Worm (Caenorhabditis elegans): ENCODE data around the gene sul-3.

The sul-3 gene

DNA sequence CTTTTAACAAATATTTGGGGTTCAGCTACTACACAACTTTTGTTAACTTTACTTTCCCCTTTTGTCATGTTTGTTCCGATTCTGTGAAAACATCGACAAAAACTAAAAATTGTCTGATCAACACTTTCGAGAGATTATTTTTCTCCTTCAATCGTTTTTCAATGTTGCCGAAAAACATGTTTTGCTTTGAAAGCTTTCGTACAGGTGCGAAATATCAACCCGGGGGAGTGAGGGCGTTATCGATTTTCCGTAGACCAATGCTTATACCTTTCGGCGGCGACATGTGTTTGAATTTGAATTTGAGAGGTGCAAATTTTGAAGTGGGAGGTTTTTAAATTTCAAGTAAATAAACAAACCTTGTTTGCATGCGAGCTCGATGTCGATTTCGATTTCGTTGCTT, 25.6 kb downstream of the sul-3 start:
- TF ChIP-seq nhr-102 (tag; optimal IDR thresholded peaks at IDR 0.05) (no peak), Y5F2A.4 (GFP tag; optimal IDR thresholded peaks at IDR 0.05) (no peak), nhr-25 (tag; optimal IDR thresholded peaks at IDR 0.05; ENCODE audit: borderline replicate concordance, insufficient read depth) (no peak), daf-12 (tag; optimal IDR thresholded peaks at IDR 0.05) (no peak), ceh-28 (tag; optimal IDR thresholded peaks at IDR 0.05) (peak; percentile 65), lir-3 (tag; optimal IDR thresholded peaks at IDR 0.05) (no peak), dmd-8 (GFP tag; IDR thresholded peaks at IDR 0.05) (no peak), daf-16 (GFP tag; optimal IDR thresholded peaks at IDR 0.05) (peak in 1 of 2 experiments; percentile 54), daf-16 (tag; optimal IDR thresholded peaks at IDR 0.05) (peak; percentile 89), ces-1 (GFP tag; optimal IDR thresholded peaks at IDR 0.05) (no peak), cey-2 (tag; optimal IDR thresholded peaks at IDR 0.05; ENCODE audit: borderline replicate concordance, insufficient read depth) (no peak), nhr-28 (tag; optimal IDR thresholded peaks at IDR 0.05) (no peak), zfp-3 (GFP tag; conservative IDR thresholded peaks at IDR 0.05) (no peak), nhr-76 (tag; optimal IDR thresholded peaks at IDR 0.05) (no peak), Y75B8A.6 (GFP tag; IDR thresholded peaks at IDR 0.05) (no peak), nhr-41 (GFP tag; IDR thresholded peaks at IDR 0.05) (no peak), mep-1 (tag; optimal IDR thresholded peaks at IDR 0.05) (no peak), sdz-12 (GFP tag; optimal IDR thresholded peaks at IDR 0.05) (no peak), ceh-62 (tag; optimal IDR thresholded peaks at IDR 0.05) (no peak), aly-2 (tag; optimal IDR thresholded peaks at IDR 0.05) (no peak), hlh-30 (tag; optimal IDR thresholded peaks at IDR 0.05; ENCODE audit: insufficient read depth) (peak; percentile 7), madf-9 (GFP tag; conservative IDR thresholded peaks at IDR 0.05) (no peak), pha-4 (GFP tag; IDR thresholded peaks at IDR 0.05) (no peak), pha-4 (tag; optimal IDR thresholded peaks at IDR 0.05) (no peak), tra-1 (GFP tag; IDR thresholded peaks at IDR 0.05) (no peak)

DNA sequence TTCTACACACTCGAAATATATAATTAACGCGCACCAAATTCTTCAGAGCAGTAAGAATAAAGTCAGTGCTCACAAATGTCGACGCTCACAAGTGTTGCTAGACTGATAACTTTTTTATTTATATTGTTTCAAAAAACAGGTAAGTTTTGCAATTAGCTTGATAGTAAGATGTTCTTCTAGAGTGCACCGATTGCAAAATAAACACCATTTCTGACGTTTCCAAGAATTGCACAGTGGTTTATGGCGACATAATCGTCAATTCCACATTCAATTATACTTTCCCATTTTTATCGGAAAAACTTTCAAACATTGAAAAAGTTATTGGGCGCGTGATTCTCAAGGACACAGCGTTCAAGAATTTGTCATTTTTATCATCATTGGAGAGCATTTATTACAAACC, 33.6 kb downstream of the sul-3 start:
- no peak for TF ChIP-seq dmd-6 (GFP tag; IDR thresholded peaks at IDR 0.05)
- TF ChIP-seq pqm-1 (tag; optimal IDR thresholded peaks at IDR 0.05) = no peak
- TF ChIP-seq daf-16 (GFP tag; optimal IDR thresholded peaks at IDR 0.05) = no peak
- TF ChIP-seq daf-16 (tag; optimal IDR thresholded peaks at IDR 0.05) = peak; percentile 57
- no peak for TF ChIP-seq F10B5.3 (tag; optimal IDR thresholded peaks at IDR 0.05)
- TF ChIP-seq zfp-3 (GFP tag; conservative IDR thresholded peaks at IDR 0.05) = no peak
- 0 out of 2 replicates have a peak, but pooled peaks have one; percentile 13 for TF ChIP-seq php-3 (GFP tag; IDR thresholded peaks at IDR 0.05)
- TF ChIP-seq daf-19 (GFP tag; conservative IDR thresholded peaks at IDR 0.05) = no peak
- TF ChIP-seq unc-62 (GFP tag; optimal IDR thresholded peaks at IDR 0.05 in 1 of 2) = peak in 1 of 2 experiments; percentile 59
- TF ChIP-seq unc-62 (tag; optimal IDR thresholded peaks at IDR 0.05) = no peak
- TF ChIP-seq nhr-237 (tag; optimal IDR thresholded peaks at IDR 0.05) = no peak
- no peak for TF ChIP-seq ces-1 (GFP tag; optimal IDR thresholded peaks at IDR 0.05)

DNA sequence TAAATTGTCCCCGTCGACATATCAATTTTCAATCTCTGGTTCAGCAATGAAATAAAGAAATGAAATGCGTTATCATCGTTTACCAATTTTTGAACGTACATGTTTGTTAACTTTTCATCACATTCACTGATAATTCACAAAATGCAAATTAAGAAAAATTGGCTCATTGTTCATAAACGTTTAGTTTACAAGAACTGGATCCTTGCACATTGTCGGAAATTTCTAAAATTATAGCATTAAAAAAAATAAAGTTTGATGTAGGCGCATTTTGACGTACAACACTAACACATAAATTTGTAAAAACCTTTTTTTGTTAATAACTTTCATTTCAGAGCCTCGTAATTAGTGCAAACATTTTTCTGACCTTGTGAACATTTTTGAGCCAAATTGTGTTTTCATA, 34.3 kb downstream of the sul-3 start, which contains the start of gene gpx-7:
TSS of gene gpx-7 (minus strand) at position 101 of the 400 bp plus-strand sequence.
- TF ChIP-seq ztf-7 (tag; optimal IDR thresholded peaks at IDR 0.05) (no peak), gei-8 (GFP tag; optimal IDR thresholded peaks at IDR 0.05) (no peak), pqm-1 (tag; optimal IDR thresholded peaks at IDR 0.05) (peak; percentile 38), vab-7 (GFP tag; IDR thresholded peaks at IDR 0.05) (no peak), duxl-1 (tag; optimal IDR thresholded peaks at IDR 0.05; ENCODE audit: poor library complexity) (no peak), php-3 (GFP tag; IDR thresholded peaks at IDR 0.05) (0 out of 2 replicates have a peak, but pooled peaks have one; percentile 27), daf-16 (GFP tag; optimal IDR thresholded peaks at IDR 0.05) (no peak), daf-16 (tag; optimal IDR thresholded peaks at IDR 0.05) (peak; percentile 50), dve-1 (tag; optimal IDR thresholded peaks at IDR 0.05; ENCODE audit: insufficient read depth) (peak; percentile 28), nhr-28 (tag; optimal IDR thresholded peaks at IDR 0.05) (peak; percentile 19), nhr-11 (tag; optimal IDR thresholded peaks at IDR 0.05) (no peak)

Data from whole organism, L4 larva.